Worm (Caenorhabditis elegans) whole organism, L2 larva: Measurements from ENCODE around the gene cey-4.

Source experiments
- C34F6.9 ChIP-seq: fragments of 150-350 bp; optimal IDR thresholded peaks from 2 replicates; lab custom pipeline; 2014; ENCODE audit warnings: missing biosample characterization, missing genetic modification characterization
- F13H6.1 ChIP-seq: sonication (generic microtip); optimal IDR thresholded peaks from 2 replicates; lab custom pipeline; 2016; ENCODE audit warnings: missing genetic modification characterization, missing compliant biosample characterization
- R02D3.7 ChIP-seq: fragments of 150-350 bp; optimal IDR thresholded peaks from 2 replicates; lab custom pipeline; 2014; ENCODE audit warnings: missing biosample characterization, missing genetic modification characterization
- Y55F3AM.14 ChIP-seq: fragments of 200-800 bp; sonication (Bioruptor generic); optimal IDR thresholded peaks from 2 replicates; lab custom pipeline; 2018; ENCODE audit warnings: mild to moderate bottlenecking, missing genetic modification characterization, missing compliant biosample characterization
- ZK546.5 ChIP-seq: sonication (generic microtip); optimal IDR thresholded peaks from 2 replicates; lab custom pipeline; 2017; ENCODE audit warnings: missing biosample characterization, missing genetic modification characterization
- alr-1 ChIP-seq: fragments of 150-350 bp; optimal IDR thresholded peaks from 2 replicates; lab custom pipeline; 2014; ENCODE audit warnings: missing biosample characterization, missing genetic modification characterization
- aly-2 ChIP-seq: fragments of 150-350 bp; optimal IDR thresholded peaks from 2 replicates; lab custom pipeline; 2014; ENCODE audit warnings: missing biosample characterization, missing genetic modification characterization
- ama-1 ChIP-seq: fragments of 150-350 bp; optimal IDR thresholded peaks from 2 replicates; lab custom pipeline; 2018; ENCODE audit warnings: inconsistent platforms
- blmp-1 ChIP-seq: sonication (generic microtip); optimal IDR thresholded peaks from 2 replicates; lab custom pipeline; 2017; ENCODE audit warnings: missing genetic modification characterization, mild to moderate bottlenecking, missing compliant biosample characterization, antibody characterized with exemption, moderate library complexity; ENCODE audit not compliant: insufficient read depth
- ceh-16 ChIP-seq: fragments of 150-350 bp; optimal IDR thresholded peaks from 2 replicates; lab custom pipeline; 2014; ENCODE audit warnings: missing biosample characterization, missing genetic modification characterization
- ceh-82 ChIP-seq: fragments of 150-350 bp; optimal IDR thresholded peaks from 2 replicates; lab custom pipeline; 2014; ENCODE audit warnings: missing biosample characterization, missing genetic modification characterization
- crh-2 ChIP-seq: sonication (generic microtip); optimal IDR thresholded peaks from 2 replicates; lab custom pipeline; 2017; ENCODE audit warnings: missing biosample characterization, missing genetic modification characterization
- dmd-4 ChIP-seq: sonication (generic microtip); optimal IDR thresholded peaks from 2 replicates; lab custom pipeline; 2017; ENCODE audit warnings: missing biosample characterization, missing genetic modification characterization
- egl-27 ChIP-seq: sonication (generic microtip); optimal IDR thresholded peaks from 3 replicates; lab custom pipeline; 2017; ENCODE audit warnings: missing biosample characterization, missing genetic modification reagents, missing genetic modification characterization
- elt-1 ChIP-seq: fragments of 150-350 bp; optimal IDR thresholded peaks from 2 replicates; lab custom pipeline; 2014; ENCODE audit warnings: missing biosample characterization, missing genetic modification characterization
- elt-3 ChIP-seq: sonication (generic microtip); optimal IDR thresholded peaks from 2 replicates; lab custom pipeline; 2017; ENCODE audit warnings: missing biosample characterization, missing genetic modification characterization
- fos-1 ChIP-seq: fragments of 150-350 bp; optimal IDR thresholded peaks from 2 replicates; lab custom pipeline; 2014; ENCODE audit warnings: missing biosample characterization, missing genetic modification characterization
- gmeb-1 ChIP-seq: fragments of 150-350 bp; optimal IDR thresholded peaks from 2 replicates; lab custom pipeline; 2014; ENCODE audit warnings: missing biosample characterization, missing genetic modification characterization
- lin-11 ChIP-seq: fragments of 150-350 bp; sonication (generic microtip); optimal IDR thresholded peaks from 2 replicates; lab custom pipeline; 2014; ENCODE audit warnings: missing biosample characterization, missing genetic modification characterization, inconsistent platforms, mixed read lengths
- lin-13 ChIP-seq: fragments of 150-350 bp; optimal IDR thresholded peaks from 2 replicates; lab custom pipeline; 2014; ENCODE audit warnings: missing biosample characterization, missing genetic modification reagents, missing genetic modification characterization
- lin-39 ChIP-seq: fragments of 150-350 bp; optimal IDR thresholded peaks from 2 replicates; lab custom pipeline; 2014; ENCODE audit warnings: missing biosample characterization, missing genetic modification reagents, missing genetic modification characterization
- lsy-2 ChIP-seq, 2 experiments: fragments of 150-350 bp in 1 of 2; sonication (generic microtip) in 1 of 2; optimal IDR thresholded peaks; 2 replicates each; lab custom pipeline; 2014 to 2017; ENCODE audit warnings: missing biosample characterization in 2 of 2, missing genetic modification characterization in 2 of 2
- mab-5 ChIP-seq: fragments of 150-350 bp; optimal IDR thresholded peaks from 2 replicates; lab custom pipeline; 2014; ENCODE audit warnings: missing biosample characterization, missing genetic modification characterization
- mbf-1 ChIP-seq: sonication (generic microtip); optimal IDR thresholded peaks from 2 replicates; lab custom pipeline; 2017; ENCODE audit warnings: missing biosample characterization, missing genetic modification characterization
- mdl-1 ChIP-seq, 2 experiments: fragments of 150-350 bp in 1 of 2; sonication (generic microtip) in 1 of 2; optimal IDR thresholded peaks; 2 replicates each; lab custom pipeline; 2017; ENCODE audit warnings: missing biosample characterization in 2 of 2, missing genetic modification characterization in 2 of 2
- nhr-10 ChIP-seq: sonication (generic microtip); optimal IDR thresholded peaks from 2 replicates; lab custom pipeline; 2017; ENCODE audit warnings: missing biosample characterization, missing genetic modification characterization
- nhr-11 ChIP-seq: fragments of 150-350 bp; optimal IDR thresholded peaks from 2 replicates; lab custom pipeline; 2014; ENCODE audit warnings: missing biosample characterization, missing genetic modification characterization
- nhr-12 ChIP-seq: fragments of 150-350 bp; optimal IDR thresholded peaks from 2 replicates; lab custom pipeline; 2014; ENCODE audit warnings: missing biosample characterization, missing genetic modification characterization
- nhr-129 ChIP-seq: fragments of 150-350 bp; optimal IDR thresholded peaks from 2 replicates; lab custom pipeline; 2014; ENCODE audit warnings: missing biosample characterization, missing genetic modification characterization
- nhr-21 ChIP-seq: fragments of 150-350 bp; optimal IDR thresholded peaks from 2 replicates; lab custom pipeline; 2014; ENCODE audit warnings: missing biosample characterization, missing genetic modification characterization
- nhr-23 ChIP-seq: fragments of 150-350 bp; optimal IDR thresholded peaks from 2 replicates; lab custom pipeline; 2014; ENCODE audit warnings: missing biosample characterization, missing genetic modification reagents, missing genetic modification characterization
- nhr-237 ChIP-seq: fragments of 150-350 bp; optimal IDR thresholded peaks from 2 replicates; lab custom pipeline; 2014; ENCODE audit warnings: missing biosample characterization, missing genetic modification characterization
- nhr-25 ChIP-seq: fragments of 150-350 bp; sonication (generic microtip); optimal IDR thresholded peaks from 3 replicates; lab custom pipeline; 2014; ENCODE audit warnings: missing biosample characterization, missing genetic modification characterization
- nhr-6 ChIP-seq: fragments of 150-350 bp; optimal IDR thresholded peaks from 2 replicates; lab custom pipeline; 2014; ENCODE audit warnings: missing biosample characterization, missing genetic modification characterization
- nhr-77 ChIP-seq: fragments of 150-350 bp; optimal IDR thresholded peaks from 2 replicates; lab custom pipeline; 2014; ENCODE audit warnings: missing biosample characterization, missing genetic modification characterization
- peb-1 ChIP-seq: fragments of 150-350 bp; optimal IDR thresholded peaks from 2 replicates; lab custom pipeline; 2014; ENCODE audit warnings: missing biosample characterization, missing genetic modification characterization
- sem-4 ChIP-seq: fragments of 150-350 bp; optimal IDR thresholded peaks from 2 replicates; lab custom pipeline; 2014; ENCODE audit warnings: missing biosample characterization, missing genetic modification reagents, missing genetic modification characterization
- skn-1 ChIP-seq: sonication (generic microtip); optimal IDR thresholded peaks from 2 replicates; lab custom pipeline; 2017; ENCODE audit warnings: missing biosample characterization, missing genetic modification characterization
- sma-3 ChIP-seq: sonication (generic microtip); optimal IDR thresholded peaks from 2 replicates; lab custom pipeline; 2016; ENCODE audit warnings: missing genetic modification reagents, missing genetic modification characterization, missing compliant biosample characterization
- sma-9 ChIP-seq, 2 experiments: fragments of 150-350 bp in 1 of 2; sonication (generic microtip) in 1 of 2; optimal IDR thresholded peaks; 2 replicates each; lab custom pipeline; 2014 to 2016; ENCODE audit warnings: missing genetic modification characterization in 2 of 2, mild to moderate bottlenecking in 1 of 2, missing biosample characterization in 1 of 2, missing compliant biosample characterization in 1 of 2, missing genetic modification reagents in 1 of 2, moderate library complexity in 1 of 2
- snpc-4 ChIP-seq: fragments of 150-350 bp; optimal IDR thresholded peaks from 2 replicates; lab custom pipeline; 2014; ENCODE audit warnings: missing biosample characterization, missing genetic modification characterization
- unc-39 ChIP-seq: fragments of 150-350 bp; optimal IDR thresholded peaks from 2 replicates; lab custom pipeline; 2014; ENCODE audit warnings: missing biosample characterization, missing genetic modification characterization
- unc-55 ChIP-seq: fragments of 150-350 bp; sonication (generic microtip); optimal IDR thresholded peaks from 3 replicates; lab custom pipeline; 2014; ENCODE audit warnings: missing biosample characterization, missing genetic modification reagents, missing genetic modification characterization
- unc-62 ChIP-seq: fragments of 150-350 bp; optimal IDR thresholded peaks from 2 replicates; lab custom pipeline; 2014; ENCODE audit warnings: missing biosample characterization, missing genetic modification reagents, missing genetic modification characterization
- zag-1 ChIP-seq: fragments of 150-350 bp; optimal IDR thresholded peaks from 2 replicates; lab custom pipeline; 2014; ENCODE audit warnings: missing biosample characterization, missing genetic modification characterization
- ztf-1 ChIP-seq: fragments of 200-800 bp; sonication (Bioruptor generic); conservative IDR thresholded peaks from 2 replicates; pipeline ENCODE4 v1.3.6; 2022; ENCODE audit warnings: missing genetic modification characterization, missing compliant biosample characterization
- ztf-11 ChIP-seq: sonication (generic microtip); optimal IDR thresholded peaks from 2 replicates; lab custom pipeline; 2017; ENCODE audit warnings: missing biosample characterization, missing genetic modification characterization
- ztf-4 ChIP-seq: fragments of 150-350 bp; optimal IDR thresholded peaks from 2 replicates; lab custom pipeline; 2014; ENCODE audit warnings: missing biosample characterization, missing genetic modification characterization

Gene cey-4

ce11 chrIII:10844873-10845272 is 23.6 kb downstream of the cey-4 start, which contains the start of gene pde-12:
Gene pde-12, minus strand, starts transcription at chrIII:10845020.
- TF ChIP-seq aly-2 (tag; lab: Kevin White, UChicago) (no peak), blmp-1 (tag; lab: Kevin White, UChicago) (peak; percentile 13), egl-27 (tag; lab: Kevin White, UChicago) (peak; percentile 72), mab-5 (tag; lab: Kevin White, UChicago) (peak; percentile 64), nhr-77 (tag; lab: Kevin White, UChicago) (peak; percentile 75), zag-1 (tag; lab: Kevin White, UChicago) (no peak), ztf-11 (tag; lab: Kevin White, UChicago) (no peak), R02D3.7 (tag; lab: Kevin White, UChicago) (peak; percentile 58), elt-1 (no peak), unc-55 (peak; percentile 87), lin-39 (tag; lab: Kevin White, UChicago) (no peak), fos-1 (peak; percentile 54), ztf-4 (tag; lab: Kevin White, UChicago) (peak; percentile 46), nhr-129 (tag; lab: Kevin White, UChicago) (peak; percentile 82), sma-9 (GFP tag; optimal IDR thresholded peaks at IDR 0.05; lab: Kevin White, UChicago) (no peak), sma-9 (tag; optimal IDR thresholded peaks at IDR 0.05; lab: Kevin White, UChicago) (no peak), nhr-237 (tag; lab: Kevin White, UChicago) (peak; percentile 17), ama-1 (no peak), unc-39 (no peak), F13H6.1 (peak; percentile 79), ceh-16 (peak; percentile 27), dmd-4 (tag; lab: Kevin White, UChicago) (no peak), skn-1 (tag; lab: Kevin White, UChicago) (no peak), gmeb-1 (tag; lab: Kevin White, UChicago) (peak; percentile 91), sem-4 (tag; lab: Kevin White, UChicago) (peak; percentile 10), snpc-4 (peak; percentile 72), mbf-1 (tag; lab: Kevin White, UChicago) (no peak), lin-11 (peak; percentile 77), C34F6.9 (peak; percentile 90), lin-13 (peak; percentile 86), mdl-1 (tag; optimal IDR thresholded peaks at IDR 0.05; lab: Kevin White, UChicago) (peak in 1 of 2 experiments; percentile 23), sma-3 (GFP tag; lab: Kevin White, UChicago) (peak; percentile 94), ZK546.5 (tag; lab: Kevin White, UChicago) (peak; percentile 23), elt-3 (no peak), alr-1 (tag; lab: Kevin White, UChicago) (no peak), nhr-12 (tag; lab: Kevin White, UChicago) (no peak), ceh-82 (tag; lab: Kevin White, UChicago) (no peak), Y55F3AM.14 (GFP tag; lab: Kevin White, UChicago) (no peak), ztf-1 (GFP tag; lab: Robert Waterston, UW) (no peak), crh-2 (peak; percentile 83), unc-62 (GFP tag; lab: Kevin White, UChicago) (no peak), nhr-6 (tag; lab: Kevin White, UChicago) (peak; percentile 75), lsy-2 (tag; optimal IDR thresholded peaks at IDR 0.05; lab: Kevin White, UChicago) (peak; percentile 87 to 92), nhr-25 (tag; lab: Kevin White, UChicago) (peak; percentile 83), peb-1 (tag; lab: Kevin White, UChicago) (no peak), nhr-11 (tag; lab: Kevin White, UChicago) (no peak), nhr-21 (tag; lab: Kevin White, UChicago) (peak; percentile 84), nhr-23 (tag; lab: Kevin White, UChicago) (no peak), nhr-10 (tag; lab: Kevin White, UChicago) (peak; percentile 20)
- TF ChIP-seq, all 48 proteins: peak for 27
